Fruit fly (Drosophila melanogaster) S2 (cell line): ENCODE results near the gene Srp54k.

Experiments
- CG8478 ChIP-seq: fragments of >200 bp; optimal IDR thresholded peaks from 2 replicates; lab custom pipeline; 2018
- CTCF ChIP-seq, 2 experiments: fragments of >200 bp; optimal IDR thresholded peaks; 2 replicates each; lab custom pipeline; 2018

dm6 chr3L:5186807-5187571 is 34.5 kb downstream of the Srp54k start:
- TF ChIP-seq CG8478 (lab: Kevin White, UChicago) (no peak), CTCF (optimal IDR thresholded peaks at IDR 0.05; lab: Kevin White, UChicago) (no peak)
